Worm (Caenorhabditis elegans) whole organism, young adult: ENCODE results near the gene cdc-42.

ENCODE experiments used
- K12H6.12 ChIP-seq: fragments of 200-800 bp; sonication (Bioruptor generic); optimal IDR thresholded peaks from 2 replicates; lab custom pipeline; 2018; ENCODE audit warnings: mild to moderate bottlenecking, missing genetic modification characterization, missing compliant biosample characterization
- ZK185.1 ChIP-seq: sonication (generic microtip); optimal IDR thresholded peaks from 2 replicates; lab custom pipeline; 2016; ENCODE audit warnings: mild to moderate bottlenecking, missing genetic modification characterization, missing compliant biosample characterization; ENCODE audit not compliant: poor library complexity, severe bottlenecking
- aptf-2 ChIP-seq: fragments of 200-800 bp; sonication (Bioruptor generic); conservative IDR thresholded peaks from 2 replicates; pipeline ENCODE4 v1.3.6; 2022; ENCODE audit warnings: missing genetic modification reagents, missing genetic modification characterization, missing compliant biosample characterization
- ceh-58 ChIP-seq: fragments of 200-800 bp; sonication (Bioruptor generic); IDR thresholded peaks from 2 replicates; pipeline ENCODE4 v1.3.6; 2022; ENCODE audit warnings: missing genetic modification characterization, missing compliant biosample characterization
- lsl-1 ChIP-seq: fragments of 200-800 bp; sonication (Bioruptor generic); optimal IDR thresholded peaks from 2 replicates; lab custom pipeline; 2018; ENCODE audit warnings: mild to moderate bottlenecking, missing genetic modification characterization, moderate library complexity, missing compliant biosample characterization
- ztf-25 ChIP-seq: fragments of 200-800 bp; sonication (Bioruptor generic); IDR thresholded peaks from 2 replicates; pipeline ENCODE4 v1.3.6; 2022; ENCODE audit warnings: missing genetic modification reagents, missing genetic modification characterization, missing compliant biosample characterization

DNA sequence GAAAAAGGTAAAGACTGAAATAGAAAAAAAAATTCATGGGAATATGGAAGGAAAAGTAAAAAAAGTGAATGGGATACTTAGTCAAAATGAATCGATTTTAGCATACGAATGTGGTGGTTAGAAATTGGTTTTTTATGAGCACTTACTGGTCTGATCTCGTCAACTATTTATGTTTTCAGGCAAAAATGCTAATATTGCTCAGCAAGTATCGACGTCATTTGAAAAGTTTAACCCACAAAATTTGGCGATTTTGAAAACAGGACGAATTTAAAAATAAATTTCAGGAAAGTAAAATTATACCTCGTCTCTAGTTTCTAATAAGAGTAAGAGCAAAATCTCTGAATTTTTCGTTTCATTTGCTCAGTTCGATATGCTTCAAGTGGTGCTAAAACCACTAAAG lies 27.0 kb downstream of the cdc-42 start:
- TF ChIP-seq ceh-58 (GFP tag; lab: Robert Waterston, UW) (no peak), aptf-2 (GFP tag; lab: Robert Waterston, UW) (no peak), K12H6.12 (tag; lab: Kevin White, UChicago) (no peak), ZK185.1 (tag; lab: Kevin White, UChicago) (no peak), ztf-25 (GFP tag; lab: Robert Waterston, UW) (no peak), lsl-1 (no peak)
